Worm (Caenorhabditis elegans): ENCODE results near the gene dot-1.5.
A peak's percentile ranks its signal among the peaks of the same experiment; 100 is the strongest.

The dot-1.5 gene

ce11 chrX:1888445-1889035 is 28.7 kb upstream of the dot-1.5 start (continued):
- TF ChIP-seq efl-1 (optimal IDR thresholded peaks at IDR 0.05) (peak; percentile 46 to 50), efl-1 (GFP tag; optimal IDR thresholded peaks at IDR 0.05 in 1 of 2) (no peak), unc-86 (tag; optimal IDR thresholded peaks at IDR 0.05) (peak; percentile 29), zip-4 (GFP tag; optimal IDR thresholded peaks at IDR 0.05) (peak; percentile 47), unc-62 (GFP tag; optimal IDR thresholded peaks at IDR 0.05) (no peak), mdl-1 (tag; optimal IDR thresholded peaks at IDR 0.05) (peak in 1 of 2 experiments; percentile 2), C16A3.4 (tag; optimal IDR thresholded peaks at IDR 0.05) (peak; percentile 44), snpc-4 (tag; optimal IDR thresholded peaks at IDR 0.05) (peak; percentile 12), egl-13 (tag; optimal IDR thresholded peaks at IDR 0.05) (peak; percentile 76)

ce11 chrX:1890817-1891216 is 26.5 kb upstream of the dot-1.5 start:
- TF ChIP-seq mdl-1 (tag; optimal IDR thresholded peaks at IDR 0.05): no peak
- TF ChIP-seq zag-1 (tag; optimal IDR thresholded peaks at IDR 0.05): no peak
- TF ChIP-seq aha-1 (tag; optimal IDR thresholded peaks at IDR 0.05): no peak
- TF ChIP-seq alr-1 (tag; optimal IDR thresholded peaks at IDR 0.05; ENCODE audit: borderline replicate concordance): no peak
- TF ChIP-seq swsn-7 (tag; optimal IDR thresholded peaks at IDR 0.05): no peak
- TF ChIP-seq ztf-11 (tag; optimal IDR thresholded peaks at IDR 0.05): no peak
- no peak for TF ChIP-seq pax-3 (tag; optimal IDR thresholded peaks at IDR 0.05)
- TF ChIP-seq lin-15B (tag; optimal IDR thresholded peaks at IDR 0.05): no peak
- no peak for TF ChIP-seq nhr-20 (tag; optimal IDR thresholded peaks at IDR 0.05)

- TF ChIP-seq ceh-90 (tag; optimal IDR thresholded peaks at IDR 0.05) (no peak), ama-1 (optimal IDR thresholded peaks at IDR 0.05) (no peak), mep-1 (tag; optimal IDR thresholded peaks at IDR 0.05) (no peak), tlp-1 (tag; optimal IDR thresholded peaks at IDR 0.05) (no peak), pax-3 (tag; optimal IDR thresholded peaks at IDR 0.05) (no peak), xbp-1 (tag; optimal IDR thresholded peaks at IDR 0.05) (no peak), pqm-1 (tag; optimal IDR thresholded peaks at IDR 0.05) (no peak), nhr-47 (tag; optimal IDR thresholded peaks at IDR 0.05) (no peak), rnt-1 (tag; optimal IDR thresholded peaks at IDR 0.05) (no peak), nhr-11 (tag; optimal IDR thresholded peaks at IDR 0.05) (no peak), fkh-10 (GFP tag; optimal IDR thresholded peaks at IDR 0.05) (no peak), tbx-2 (tag; optimal IDR thresholded peaks at IDR 0.05) (no peak), irx-1 (tag; optimal IDR thresholded peaks at IDR 0.05) (no peak), nhr-71 (tag; optimal IDR thresholded peaks at IDR 0.05) (no peak), elt-3 (tag; optimal IDR thresholded peaks at IDR 0.05) (no peak), nhr-84 (tag; optimal IDR thresholded peaks at IDR 0.05) (no peak)
These were observed 25.4 kb upstream of the dot-1.5 start, which contains the start of gene B0294.3 for ce11 chrX:1891887-1892286. Gene B0294.3, plus strand, starts transcription at chrX:1892187.

- TF ChIP-seq nhr-12 (tag; optimal IDR thresholded peaks at IDR 0.05) (no peak), dsc-1 (tag; optimal IDR thresholded peaks at IDR 0.05) (peak; percentile 31)
These were observed 20.0 kb upstream of the dot-1.5 start, which contains the start of gene B0294.1 for ce11 chrX:1897243-1897642. Gene B0294.1, minus strand, starts transcription at chrX:1897343.

ce11 chrX:1901480-1901879 is 15.8 kb upstream of the dot-1.5 start:
- TF ChIP-seq sox-4 (tag; optimal IDR thresholded peaks at IDR 0.05): peak; percentile 42
- TF ChIP-seq unc-86 (tag; optimal IDR thresholded peaks at IDR 0.05): no peak
- no peak for TF ChIP-seq aha-1 (tag; optimal IDR thresholded peaks at IDR 0.05)
- TF ChIP-seq dpl-1 (GFP tag; optimal IDR thresholded peaks at IDR 0.05): no peak
- TF ChIP-seq C16A3.4 (tag; optimal IDR thresholded peaks at IDR 0.05): no peak
- peak; percentile 72 for TF ChIP-seq fkh-8 (tag; optimal IDR thresholded peaks at IDR 0.05)
- TF ChIP-seq pax-3 (tag; optimal IDR thresholded peaks at IDR 0.05): peak; percentile 73
- TF ChIP-seq nhr-47 (tag; optimal IDR thresholded peaks at IDR 0.05): peak; percentile 24
- peak; percentile 88 for TF ChIP-seq dsc-1 (tag; optimal IDR thresholded peaks at IDR 0.05)
- TF ChIP-seq nhr-71 (tag; optimal IDR thresholded peaks at IDR 0.05): peak; percentile 21
- TF ChIP-seq F16B12.6 (tag; optimal IDR thresholded peaks at IDR 0.05): no peak
- no peak for TF ChIP-seq zag-1 (tag; optimal IDR thresholded peaks at IDR 0.05)

Data from whole organism, L1 larva.